Worm (Caenorhabditis elegans) whole organism, dauer: ENCODE measurements around the gene str-207.

Experiments
- unc-62 ChIP-seq: sonication (generic microtip); optimal IDR thresholded peaks from 2 replicates; lab custom pipeline; 2017; ENCODE audit warnings: missing biosample characterization, missing genetic modification reagents, missing genetic modification characterization

Gene str-207

DNA sequence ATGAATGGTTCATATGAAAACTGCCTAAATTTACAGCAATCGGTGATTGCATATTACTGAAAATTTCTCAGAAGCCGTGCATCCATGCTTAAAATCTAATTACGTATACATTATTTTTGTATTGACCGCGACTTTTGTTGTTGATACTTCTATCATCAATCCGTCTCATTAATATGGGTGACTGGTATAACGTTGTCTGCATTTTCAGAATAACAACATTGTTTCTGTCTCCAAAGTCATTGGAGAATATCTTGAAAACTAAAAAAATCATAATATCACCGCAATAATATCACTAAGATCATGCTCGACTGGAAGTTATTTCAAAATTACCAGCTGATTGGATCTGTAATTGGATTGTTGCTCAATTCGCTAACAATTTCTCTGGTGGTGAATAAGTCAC, at the start of gene str-207:
str-207 (plus strand) TSS at position 301 of the 400 bp plus-strand sequence.
- no peak for TF ChIP-seq unc-62 (GFP tag; lab: Kevin White, UChicago)

DNA sequence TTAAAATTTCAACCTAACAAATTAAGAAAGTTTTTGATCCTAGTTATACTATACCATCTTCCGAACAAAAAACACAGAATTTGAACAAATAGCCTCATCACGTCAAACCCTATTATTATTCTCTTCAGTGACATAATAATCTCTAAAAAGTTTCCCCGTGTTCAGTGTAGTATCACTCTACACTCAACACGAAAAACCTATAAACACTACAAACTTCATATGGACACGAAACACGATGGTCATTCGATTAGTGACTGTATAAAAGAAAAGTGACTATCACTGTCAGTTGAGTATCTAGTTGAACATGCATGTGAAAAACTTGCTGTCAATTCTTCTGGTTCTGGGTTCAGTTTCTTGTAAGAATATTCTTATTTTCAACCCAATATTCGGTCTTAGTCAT, 47.8 kb upstream of the str-207 start, which contains the start of gene ugt-8:
ugt-8 (plus strand) TSS at position 235 of the 400 bp plus-strand sequence.
- TF ChIP-seq unc-62 (GFP tag; lab: Kevin White, UChicago), result no peak

DNA sequence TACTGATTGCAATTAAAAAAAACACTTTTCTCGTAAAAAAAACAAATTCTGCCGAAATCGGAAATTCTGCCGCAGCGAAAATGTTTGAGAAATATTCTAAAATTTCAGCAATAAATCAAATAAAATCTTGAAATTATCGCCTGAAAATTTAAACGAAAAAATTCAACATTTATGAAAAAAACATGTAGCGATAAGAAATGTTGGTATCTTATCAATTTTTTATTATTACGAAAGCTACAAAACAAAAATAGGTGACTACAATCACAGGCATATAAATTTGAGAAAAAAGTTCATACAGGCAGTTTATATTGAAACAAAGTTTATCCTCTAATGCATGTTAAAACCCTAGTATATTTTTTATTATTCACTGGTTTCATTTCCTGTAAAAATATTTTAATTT, 45.6 kb upstream of the str-207 start, which contains the start of gene ugt-14:
ugt-14 (plus strand) TSS at position 301 of the 400 bp plus-strand sequence.
- no peak for TF ChIP-seq unc-62 (GFP tag; lab: Kevin White, UChicago)

DNA sequence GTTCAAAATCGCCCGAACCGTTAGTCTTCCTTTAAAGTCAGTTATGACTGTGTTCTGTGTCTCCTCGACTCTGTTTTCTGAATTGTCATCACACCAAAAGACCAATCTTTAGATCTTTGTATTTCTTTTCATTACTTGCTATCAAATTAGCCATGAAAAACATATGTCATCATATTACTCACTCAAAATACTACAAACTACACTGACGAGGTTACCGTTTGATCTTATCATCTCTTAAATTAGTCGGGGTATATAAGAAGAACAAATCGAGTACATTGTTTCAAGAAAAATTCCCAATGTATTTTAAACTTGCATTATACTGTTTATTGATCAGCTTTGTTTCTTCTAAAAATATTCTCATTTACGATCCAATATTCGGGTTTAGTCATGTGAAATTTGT, 42.9 kb upstream of the str-207 start, which contains the start of gene ugt-13:
ugt-13 (plus strand) TSS at position 294 of the 400 bp plus-strand sequence.
- TF ChIP-seq unc-62 (GFP tag; lab: Kevin White, UChicago), result no peak

DNA sequence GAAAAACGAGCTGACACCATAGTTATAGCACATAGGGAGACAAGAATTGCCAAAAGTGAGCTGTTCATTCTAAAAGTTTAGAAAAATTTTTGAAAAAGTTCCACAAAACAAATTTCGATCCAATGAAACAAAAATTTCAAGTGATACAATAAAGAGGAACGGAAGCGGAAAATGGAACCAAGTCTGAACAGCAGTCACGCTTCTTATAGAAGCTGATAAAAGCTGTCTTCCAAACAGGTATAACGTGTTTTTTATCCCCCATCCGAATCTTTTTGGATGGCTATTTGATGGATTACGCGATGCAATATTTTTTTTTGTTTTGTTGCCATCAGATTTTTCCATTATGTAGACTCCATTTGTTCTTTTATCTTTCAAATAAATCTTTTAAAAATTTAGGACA, 39.2 kb upstream of the str-207 start, which contains the start of gene H23N18.5:
H23N18.5 (minus strand) TSS at position 69 of the 400 bp plus-strand sequence.
- no peak for TF ChIP-seq unc-62 (GFP tag; lab: Kevin White, UChicago)

DNA sequence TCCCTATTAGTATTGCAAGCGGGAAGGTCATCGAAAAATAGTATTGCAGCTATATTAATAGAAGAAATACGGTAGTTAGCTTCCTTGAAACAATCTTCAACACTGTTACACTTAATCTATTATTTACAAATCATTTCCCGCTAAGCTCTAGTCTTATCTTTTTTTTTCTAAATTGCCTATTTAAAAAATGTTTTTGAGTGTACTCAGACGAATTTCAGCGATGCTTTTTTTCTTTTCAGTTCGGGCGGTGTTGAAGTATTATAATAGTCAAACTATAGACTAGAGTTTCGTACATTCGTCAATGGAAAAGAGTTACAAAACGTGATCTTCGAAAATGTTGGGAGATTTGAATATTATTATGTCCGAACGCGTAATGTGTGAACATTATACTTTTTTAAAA, 37.7 kb upstream of the str-207 start:
- no peak for TF ChIP-seq unc-62 (GFP tag; lab: Kevin White, UChicago)

DNA sequence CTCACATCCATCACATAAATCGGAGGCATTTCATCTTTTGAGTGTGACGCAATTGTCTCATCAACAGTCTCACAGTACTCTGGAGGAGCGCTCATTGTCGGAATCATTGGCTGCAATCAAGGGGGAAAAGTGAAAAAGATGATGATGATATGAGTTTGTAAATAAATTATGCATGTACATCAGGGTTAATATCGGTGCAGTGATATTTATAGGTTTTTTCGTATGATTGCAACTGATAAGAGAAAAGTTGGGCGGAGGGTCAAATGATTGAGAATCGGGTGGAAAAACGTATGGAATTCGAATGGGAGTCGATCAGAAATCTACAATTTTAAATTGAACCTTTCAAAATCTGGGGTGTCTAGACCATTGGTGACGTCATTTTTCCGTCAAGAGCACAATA, 36.7 kb upstream of the str-207 start, which contains the start of gene H23N18.6:
H23N18.6 (minus strand) TSS at position 201 of the 400 bp plus-strand sequence.
- no peak for TF ChIP-seq unc-62 (GFP tag; lab: Kevin White, UChicago)

DNA sequence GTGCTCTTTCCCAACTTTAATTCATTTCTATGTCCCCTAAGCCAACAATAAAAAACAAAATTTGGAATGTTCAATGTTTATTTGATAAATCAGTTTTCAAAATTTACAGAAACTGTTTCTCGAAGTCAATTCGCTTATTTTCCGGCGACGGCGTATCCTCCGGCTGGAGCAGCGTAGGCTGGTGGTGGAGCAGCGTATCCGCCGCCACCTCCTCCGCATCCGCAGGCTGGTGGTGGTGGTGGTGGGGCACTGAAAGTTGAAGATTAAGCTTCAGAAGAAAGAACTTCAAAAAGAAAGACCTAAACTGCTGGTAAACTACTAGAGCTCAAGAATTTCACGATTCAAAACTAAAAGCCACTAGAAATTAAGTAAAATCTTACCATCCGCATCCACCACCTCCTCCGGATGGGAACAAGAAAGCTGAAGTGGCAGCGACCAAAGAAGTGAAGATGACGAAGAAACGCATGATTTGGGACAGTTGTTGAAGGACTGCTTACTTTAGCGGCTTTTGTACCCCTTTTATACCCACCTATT, 33.4 kb upstream of the str-207 start, which contains the start of gene C02E7.7:
C02E7.7 (minus strand) TSS at position 484 of the 534 bp plus-strand sequence.
- no peak for TF ChIP-seq unc-62 (GFP tag; lab: Kevin White, UChicago)

DNA sequence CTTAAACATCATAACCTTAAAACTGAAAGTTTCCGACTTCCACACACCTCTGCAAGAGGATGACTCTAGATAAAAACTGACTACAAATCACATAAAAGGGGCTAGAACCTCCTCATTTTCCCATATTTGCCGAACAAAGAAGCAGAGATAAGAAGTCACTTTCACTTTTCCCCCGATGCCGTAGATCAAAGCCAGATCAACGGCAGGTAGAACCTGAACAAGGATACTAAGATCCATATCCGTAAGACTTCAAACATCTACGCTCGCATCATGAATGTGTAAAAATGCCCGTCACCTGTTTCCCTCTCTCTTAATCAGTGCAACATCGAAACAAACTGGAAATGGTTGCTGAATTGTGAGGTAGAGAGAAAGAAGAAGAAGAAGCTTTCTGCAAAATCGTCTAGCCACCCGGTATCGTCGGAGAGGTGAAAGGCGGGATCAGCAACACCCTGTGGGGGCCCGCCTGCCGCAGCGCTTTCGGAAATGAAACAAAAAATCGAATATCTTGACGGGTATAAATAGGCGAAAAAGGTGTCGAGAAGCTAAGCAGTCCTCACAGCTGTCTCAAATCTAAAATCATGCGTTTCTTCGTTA, 32.8 kb upstream of the str-207 start, which contains the start of gene C02E7.6:
C02E7.6 (plus strand) TSS at position 544 of the 594 bp plus-strand sequence.
- no peak for TF ChIP-seq unc-62 (GFP tag; lab: Kevin White, UChicago)

DNA sequence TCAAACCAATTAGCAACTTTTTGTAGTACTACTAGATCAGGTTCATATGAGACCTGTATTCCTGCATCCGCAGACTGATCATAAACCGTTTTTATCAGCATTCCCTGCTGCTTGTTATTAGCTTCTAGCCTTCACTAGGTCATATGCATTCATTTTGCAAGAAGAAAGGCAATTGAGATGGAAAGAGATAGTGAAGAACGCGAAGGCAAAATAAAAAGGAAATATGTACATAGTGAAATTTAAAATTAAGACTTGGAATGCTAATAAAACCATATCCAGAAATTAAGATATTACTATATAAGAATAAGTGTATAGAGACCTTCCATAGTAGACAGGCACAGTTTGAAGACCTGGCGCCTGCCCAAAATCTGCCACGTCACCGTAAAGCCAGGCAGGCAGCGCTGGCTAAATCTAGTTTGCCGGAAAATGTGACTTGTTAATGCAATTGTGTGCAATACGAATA, 30.8 kb upstream of the str-207 start, which contains the start of the genes C02E7.8 and srh-23:
C02E7.8 (minus strand) TSS at position 101 of the 463 bp plus-strand sequence.
srh-23 (plus strand) TSS at position 413 of the 463 bp plus-strand sequence.
- TF ChIP-seq unc-62 (GFP tag; lab: Kevin White, UChicago), result no peak

DNA sequence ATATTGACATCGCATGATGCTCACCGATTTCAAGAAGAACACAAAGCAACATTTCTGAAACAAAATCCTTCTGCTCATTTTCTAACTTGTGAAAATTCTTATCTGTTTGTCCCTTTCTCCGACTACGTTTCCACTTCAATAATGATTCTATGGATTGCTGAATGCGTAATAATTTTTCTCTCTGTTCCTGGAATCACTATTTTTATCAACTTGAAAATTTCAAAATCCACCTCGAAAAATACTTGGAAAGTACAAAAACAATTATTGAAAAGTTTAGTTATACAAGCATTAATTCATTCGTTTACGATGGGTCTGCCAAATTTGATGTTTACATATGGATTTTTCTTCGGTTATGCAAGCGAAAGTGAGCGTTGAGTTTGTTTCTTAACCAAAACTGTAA, 29.5 kb upstream of the str-207 start, which contains the start of gene srh-22:
srh-22 (plus strand) TSS at position 301 of the 400 bp plus-strand sequence.
- no peak for TF ChIP-seq unc-62 (GFP tag; lab: Kevin White, UChicago)

DNA sequence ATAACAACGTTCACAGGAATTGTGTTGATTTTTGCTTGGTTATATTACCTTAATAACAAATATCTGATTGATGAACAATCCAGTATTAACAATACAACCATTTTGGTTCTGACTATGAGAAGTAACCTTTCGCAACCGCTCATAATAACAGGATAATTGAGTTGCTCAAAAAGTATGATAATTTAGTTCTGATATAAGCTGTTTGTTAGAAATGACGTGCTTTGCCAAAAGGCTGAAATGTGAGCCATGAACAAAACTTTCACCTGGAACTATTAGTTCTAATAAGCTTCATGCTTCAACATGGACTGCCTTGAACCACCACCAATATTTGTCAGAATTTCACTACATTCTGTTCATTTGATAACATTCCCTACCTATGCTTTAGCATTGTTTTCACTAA, 26.9 kb upstream of the str-207 start, which contains the start of gene srh-20:
srh-20 (plus strand) TSS at position 301 of the 400 bp plus-strand sequence.
- TF ChIP-seq unc-62 (GFP tag; lab: Kevin White, UChicago), result no peak

DNA sequence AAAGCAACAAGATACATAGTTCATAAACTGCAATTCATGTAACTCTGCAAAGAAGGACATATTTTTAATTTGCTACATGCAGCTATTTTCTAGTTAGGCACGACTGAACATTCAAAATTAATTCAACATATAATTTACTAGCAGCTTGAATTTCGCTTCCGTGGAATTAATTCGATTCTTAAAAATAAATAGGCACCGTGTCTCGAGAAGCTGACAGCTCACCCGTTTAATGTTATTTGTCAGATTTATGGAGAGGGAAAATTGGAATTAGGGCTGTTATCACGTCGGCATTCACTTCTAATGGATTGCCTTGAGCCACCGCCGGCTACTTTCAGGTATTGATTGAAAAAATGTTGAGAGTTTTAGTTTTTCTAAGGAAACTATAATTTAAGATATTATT, 25.2 kb upstream of the str-207 start, which contains the start of gene srh-21:
srh-21 (plus strand) TSS at position 301 of the 400 bp plus-strand sequence.
- TF ChIP-seq unc-62 (GFP tag; lab: Kevin White, UChicago), result no peak

DNA sequence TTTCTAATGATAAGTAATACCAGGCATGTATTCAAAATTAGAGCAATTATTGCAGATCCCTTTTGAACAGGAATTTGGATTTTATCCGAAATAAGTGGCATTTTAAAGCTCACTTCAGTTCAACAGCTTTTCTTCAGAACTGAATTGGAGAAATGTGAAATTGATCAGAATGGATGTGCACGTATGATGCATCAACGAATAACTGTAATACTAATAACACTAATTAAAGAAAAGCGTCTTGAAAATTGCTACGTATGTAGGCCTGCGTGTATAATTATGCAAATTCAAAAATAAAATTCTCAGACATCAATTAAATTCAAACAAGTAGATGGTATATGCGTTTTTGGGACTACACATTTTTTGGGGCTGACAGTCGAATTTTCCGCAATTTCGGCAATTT, 21.7 kb upstream of the str-207 start, which contains the start of gene str-205:
str-205 (minus strand) TSS at position 101 of the 400 bp plus-strand sequence.
- TF ChIP-seq unc-62 (GFP tag; lab: Kevin White, UChicago), result no peak

DNA sequence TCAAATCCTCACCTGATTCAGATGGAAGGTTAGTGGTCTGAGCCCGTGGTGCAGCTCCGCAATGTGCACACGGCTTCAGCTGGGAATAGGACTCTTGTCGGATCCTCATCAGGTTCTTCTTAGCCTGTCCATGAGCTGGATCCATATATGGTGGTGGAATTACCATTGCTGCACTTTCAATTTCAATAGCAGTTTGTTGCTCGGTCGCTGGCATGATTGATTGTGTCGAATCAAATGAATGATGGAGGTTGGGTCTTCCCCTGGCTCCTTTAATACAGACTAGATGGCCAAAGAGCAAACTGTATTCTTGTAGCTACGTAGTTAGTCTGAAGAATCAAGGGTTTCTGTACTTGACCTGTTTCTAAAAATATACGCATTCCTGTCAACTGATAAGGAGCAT, 18.7 kb upstream of the str-207 start, which contains the start of gene C02E7.10:
C02E7.10 (minus strand) TSS at position 232 of the 400 bp plus-strand sequence.
- TF ChIP-seq unc-62 (GFP tag; lab: Kevin White, UChicago), result no peak

DNA sequence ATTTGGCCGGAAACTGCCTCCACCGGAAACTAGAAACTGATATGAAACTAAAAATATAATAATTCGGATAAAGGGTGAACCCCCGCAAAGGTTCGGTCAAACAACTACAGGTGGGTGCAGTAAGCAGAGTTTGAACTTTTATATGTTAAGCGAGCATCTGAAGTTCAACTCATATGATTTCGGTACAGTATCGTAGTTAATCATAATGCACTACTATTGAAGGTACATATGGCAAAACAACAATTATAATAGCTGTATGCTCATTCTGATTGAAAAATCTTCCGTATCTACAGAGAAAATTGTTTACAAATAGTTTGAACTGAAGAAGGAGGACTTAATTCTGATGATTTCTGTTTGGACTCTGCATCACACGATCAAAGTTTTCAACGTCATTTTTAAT, 18.3 kb upstream of the str-207 start:
- no peak for TF ChIP-seq unc-62 (GFP tag; lab: Kevin White, UChicago)
